Fruit fly (Drosophila melanogaster) whole organism, embryonic: ENCODE results near the gene Grd.
A peak's percentile ranks its signal among the peaks of the same experiment; 100 is the strongest.

Source experiments
- ATbp ChIP-seq: fragments of 200-800 bp; sonication (Bioruptor generic); optimal IDR thresholded peaks from 2 replicates; lab custom pipeline; 2017; ENCODE audit warnings: missing biosample characterization, mild to moderate bottlenecking, missing genetic modification characterization, missing genetic modification reagents
- CG10209 ChIP-seq: fragments of 200-800 bp; sonication (Bioruptor generic); optimal IDR thresholded peaks from 3 replicates; lab custom pipeline; 2017; ENCODE audit warnings: missing biosample characterization, mild to moderate bottlenecking, missing genetic modification characterization, missing genetic modification reagents
- CG10267 ChIP-seq: fragments of 200-800 bp; sonication (Bioruptor generic); optimal IDR thresholded peaks from 2 replicates; lab custom pipeline; 2018; ENCODE audit warnings: missing biosample characterization, mild to moderate bottlenecking, missing genetic modification characterization, moderate library complexity
- CG10462 ChIP-seq: fragments of 200-800 bp; sonication (Bioruptor generic); optimal IDR thresholded peaks from 2 replicates; lab custom pipeline; 2016; ENCODE audit warnings: missing biosample characterization, missing genetic modification characterization
- CG12155 ChIP-seq: fragments of 200-800 bp; sonication (Bioruptor generic); optimal IDR thresholded peaks from 3 replicates; lab custom pipeline; 2016; ENCODE audit warnings: missing biosample characterization, missing genetic modification characterization
- CG15269 ChIP-seq: fragments of 200-800 bp; sonication (Bioruptor generic); optimal IDR thresholded peaks from 2 replicates; lab custom pipeline; 2018; ENCODE audit warnings: missing biosample characterization, mild to moderate bottlenecking, missing genetic modification characterization, moderate library complexity
- CG16779 ChIP-seq: fragments of 200-800 bp; sonication (Bioruptor generic); IDR thresholded peaks from 2 replicates; pipeline ENCODE4 v1.3.6; 2022; ENCODE audit warnings: missing biosample characterization, missing genetic modification characterization
- CG16815 ChIP-seq: fragments of 200-800 bp; sonication (Bioruptor generic); optimal IDR thresholded peaks from 3 replicates; lab custom pipeline; 2017; ENCODE audit warnings: missing biosample characterization, mild to moderate bottlenecking, missing genetic modification characterization
- CG17328 ChIP-seq: fragments of 200-800 bp; sonication (Bioruptor generic); IDR thresholded peaks from 2 replicates; pipeline ENCODE4 v1.3.6; 2022; ENCODE audit warnings: missing biosample characterization, missing genetic modification characterization
- CG1832 ChIP-seq: fragments of 200-800 bp; sonication (Bioruptor generic); optimal IDR thresholded peaks from 2 replicates; lab custom pipeline; 2017; ENCODE audit warnings: missing biosample characterization, mild to moderate bottlenecking, missing genetic modification characterization, inconsistent platforms
- CG18599 ChIP-seq: fragments of 200-800 bp; sonication (Bioruptor generic); optimal IDR thresholded peaks from 3 replicates; lab custom pipeline; 2017; ENCODE audit warnings: missing biosample characterization, missing genetic modification characterization, mild to moderate bottlenecking, moderate library complexity, missing genetic modification reagents
- CG30020 ChIP-seq: fragments of 200-800 bp; optimal IDR thresholded peaks from 2 replicates; lab custom pipeline; 2019; ENCODE audit warnings: missing biosample characterization, mild to moderate bottlenecking, missing genetic modification characterization, moderate library complexity
- CG33557 ChIP-seq: fragments of 200-800 bp; sonication (Bioruptor generic); optimal IDR thresholded peaks from 2 replicates; lab custom pipeline; 2019; ENCODE audit warnings: missing biosample characterization, mild to moderate bottlenecking, missing genetic modification characterization, moderate library complexity
- CG34376 ChIP-seq: fragments of 200-800 bp; sonication (Bioruptor generic); optimal IDR thresholded peaks from 2 replicates; lab custom pipeline; 2018; ENCODE audit warnings: missing biosample characterization, mild to moderate bottlenecking, missing genetic modification characterization
- CG7271 ChIP-seq: fragments of 200-800 bp; sonication (Bioruptor generic); optimal IDR thresholded peaks from 2 replicates; lab custom pipeline; 2018; ENCODE audit warnings: missing biosample characterization, mild to moderate bottlenecking, missing genetic modification characterization, moderate library complexity
- CG9817 ChIP-seq: fragments of 200-800 bp; sonication (Bioruptor generic); optimal IDR thresholded peaks from 2 replicates; lab custom pipeline; 2018; ENCODE audit warnings: missing biosample characterization, mild to moderate bottlenecking, missing genetic modification characterization, moderate library complexity
- CG9876 ChIP-seq: fragments of 200-800 bp; sonication (Bioruptor generic); optimal IDR thresholded peaks from 2 replicates; lab custom pipeline; 2016; ENCODE audit warnings: missing biosample characterization, missing genetic modification characterization
- CTCF ChIP-seq: fragments of 200-800 bp; sonication (Bioruptor generic); optimal IDR thresholded peaks from 2 replicates; lab custom pipeline; 2017; ENCODE audit warnings: missing biosample characterization, mild to moderate bottlenecking, missing genetic modification characterization, moderate library complexity
- Doc2 ChIP-seq: fragments of 200-800 bp; sonication (Bioruptor generic); IDR thresholded peaks from 2 replicates; pipeline ENCODE4 v1.3.6; 2022; ENCODE audit warnings: missing biosample characterization, missing genetic modification characterization
- Ets65A ChIP-seq: fragments of 200-800 bp; sonication (Bioruptor generic); peaks from one replicate; lab custom pipeline; 2016; ENCODE audit warnings: missing biosample characterization, missing genetic modification characterization
- GATAe ChIP-seq: fragments of 200-800 bp; sonication (Bioruptor generic); conservative IDR thresholded peaks from 2 replicates; pipeline ENCODE4 v1.3.6; 2022; ENCODE audit warnings: missing biosample characterization, missing genetic modification characterization
- H2.0 ChIP-seq: fragments of 200-800 bp; sonication (Bioruptor generic); IDR thresholded peaks from 2 replicates; pipeline ENCODE4 v1.3.6; 2022; ENCODE audit warnings: missing biosample characterization, missing genetic modification characterization
- Kr ChIP-seq: fragments of 200-800 bp; sonication (Bioruptor generic); optimal IDR thresholded peaks from 2 replicates; lab custom pipeline; 2017; ENCODE audit warnings: missing biosample characterization, mild to moderate bottlenecking, missing genetic modification characterization
- Lhr ChIP-seq: fragments of 200-800 bp; sonication (Bioruptor generic); optimal IDR thresholded peaks from 3 replicates; lab custom pipeline; 2017; ENCODE audit warnings: mild to moderate bottlenecking, missing biosample characterization, missing genetic modification reagents, missing genetic modification characterization
- MBD-R2 ChIP-seq: fragments of 200-800 bp; sonication (Bioruptor generic); IDR thresholded peaks from 2 replicates; pipeline ENCODE4 v1.3.6; 2022; ENCODE audit warnings: missing biosample characterization, missing genetic modification characterization
- Mes4 ChIP-seq: fragments of 200-800 bp; sonication (Bioruptor generic); optimal IDR thresholded peaks from 2 replicates; lab custom pipeline; 2016; ENCODE audit warnings: missing biosample characterization, missing genetic modification characterization
- Rfx ChIP-seq: fragments of 200-800 bp; sonication (Bioruptor generic); IDR thresholded peaks from 2 replicates; pipeline ENCODE4 v1.3.6; 2022; ENCODE audit warnings: missing biosample characterization, missing genetic modification characterization
- Scr ChIP-seq: fragments of 200-800 bp; sonication (Bioruptor generic); IDR thresholded peaks from 2 replicates; pipeline ENCODE4 v1.3.6; 2022; ENCODE audit warnings: missing biosample characterization, missing genetic modification characterization; ENCODE audit not compliant: partially characterized antibody
- Sox102F ChIP-seq: fragments of 200-800 bp; sonication (Bioruptor generic); optimal IDR thresholded peaks from 2 replicates; lab custom pipeline; 2018; ENCODE audit warnings: missing biosample characterization, mild to moderate bottlenecking, missing genetic modification characterization, moderate library complexity
- Sry-δ ChIP-seq: fragments of 200-800 bp; sonication (Bioruptor generic); optimal IDR thresholded peaks from 2 replicates; lab custom pipeline; 2016; ENCODE audit warnings: missing biosample characterization, missing genetic modification characterization
- Tbp ChIP-seq: fragments of >200 bp; optimal IDR thresholded peaks from 2 replicates; lab custom pipeline; 2018; ENCODE audit warnings: missing biosample characterization, missing genetic modification characterization
- ap ChIP-seq: fragments of 200-800 bp; sonication (Bioruptor generic); IDR thresholded peaks from 2 replicates; pipeline ENCODE4 v1.3.6; 2022; ENCODE audit warnings: missing biosample characterization, missing genetic modification characterization
- bowl ChIP-seq: fragments of 200-800 bp; sonication (Bioruptor generic); IDR thresholded peaks from 2 replicates; pipeline ENCODE4 v1.3.6; 2022; ENCODE audit warnings: missing biosample characterization, missing genetic modification characterization
- cg ChIP-seq: fragments of 200-800 bp; sonication (Bioruptor generic); optimal IDR thresholded peaks from 3 replicates; lab custom pipeline; 2019; ENCODE audit warnings: missing biosample characterization, mild to moderate bottlenecking, missing genetic modification characterization, moderate library complexity
- chif ChIP-seq, 2 experiments: fragments of 200-800 bp; sonication (Bioruptor generic); optimal IDR thresholded peaks; 3 replicates each; lab custom pipeline; 2016; ENCODE audit warnings: missing biosample characterization in 2 of 2, missing genetic modification characterization in 2 of 2
- corto ChIP-seq: fragments of 200-800 bp; sonication (Bioruptor generic); optimal IDR thresholded peaks from 2 replicates; lab custom pipeline; 2016; ENCODE audit warnings: missing biosample characterization, mild to moderate bottlenecking, missing genetic modification characterization, moderate library complexity
- croc ChIP-seq: fragments of 200-800 bp; sonication (Bioruptor generic); conservative IDR thresholded peaks from 3 replicates; pipeline ENCODE4 v1.3.6; 2022; ENCODE audit warnings: missing biosample characterization, missing genetic modification characterization
- exex ChIP-seq: fragments of 200-800 bp; sonication (Bioruptor generic); optimal IDR thresholded peaks from 4 replicates; lab custom pipeline; 2018; ENCODE audit warnings: missing biosample characterization, mild to moderate bottlenecking, missing genetic modification characterization, moderate library complexity
- grau ChIP-seq: fragments of 200-800 bp; optimal IDR thresholded peaks from 3 replicates; lab custom pipeline; 2019; ENCODE audit warnings: missing biosample characterization, mild to moderate bottlenecking, missing genetic modification characterization, moderate library complexity
- h ChIP-seq: fragments of >200 bp; optimal IDR thresholded peaks from 2 replicates; lab custom pipeline; 2017
- ind ChIP-seq: fragments of 200-800 bp; sonication (Bioruptor generic); optimal IDR thresholded peaks from 3 replicates; lab custom pipeline; 2016; ENCODE audit warnings: missing biosample characterization, missing genetic modification characterization
- mam ChIP-seq: fragments of 200-800 bp; sonication (Bioruptor generic); optimal IDR thresholded peaks from 3 replicates; lab custom pipeline; 2016; ENCODE audit warnings: missing biosample characterization, missing genetic modification characterization
- onecut ChIP-seq: fragments of 200-800 bp; sonication (Bioruptor generic); IDR thresholded peaks from 2 replicates; pipeline ENCODE4 v1.3.6; 2022; ENCODE audit warnings: missing biosample characterization, missing genetic modification characterization
- otp ChIP-seq: fragments of 200-800 bp; sonication (Bioruptor generic); IDR thresholded peaks from 3 replicates; pipeline ENCODE4, ENCODE4 v1.3.6; 2022; ENCODE audit warnings: missing biosample characterization, missing genetic modification characterization
- peb ChIP-seq: fragments of 200-800 bp; sonication (Bioruptor generic); IDR thresholded peaks from 2 replicates; pipeline ENCODE4 v1.3.6; 2022; ENCODE audit warnings: missing biosample characterization, missing genetic modification characterization
- sim ChIP-seq: fragments of 200-800 bp; sonication (Bioruptor generic); IDR thresholded peaks from 2 replicates; pipeline ENCODE4 v1.3.6; 2022; ENCODE audit warnings: missing biosample characterization, missing genetic modification characterization
- sr ChIP-seq: fragments of 200-800 bp; sonication (Bioruptor generic); IDR thresholded peaks from 3 replicates; pipeline ENCODE4 v1.3.6; 2022; ENCODE audit warnings: missing biosample characterization, missing genetic modification characterization
- stwl ChIP-seq: fragments of 200-800 bp; sonication (Bioruptor generic); optimal IDR thresholded peaks from 3 replicates; lab custom pipeline; 2018; ENCODE audit warnings: missing biosample characterization, mild to moderate bottlenecking, missing genetic modification characterization, moderate library complexity
- tll ChIP-seq, 2 experiments: fragments of 200-800 bp in 1 of 2; fragments of >200 bp in 1 of 2; sonication (Bioruptor generic) in 1 of 2; optimal IDR thresholded peaks; 2 replicates each; lab custom pipeline; 2017 to 2019; ENCODE audit warnings: missing biosample characterization in 2 of 2, missing genetic modification characterization in 2 of 2, mild to moderate bottlenecking in 1 of 2, moderate library complexity in 1 of 2
- toy ChIP-seq: fragments of 200-800 bp; sonication (Bioruptor generic); IDR thresholded peaks from 2 replicates; pipeline ENCODE4 v1.3.6; 2022; ENCODE audit warnings: missing biosample characterization, missing genetic modification characterization

The Grd gene

DNA sequence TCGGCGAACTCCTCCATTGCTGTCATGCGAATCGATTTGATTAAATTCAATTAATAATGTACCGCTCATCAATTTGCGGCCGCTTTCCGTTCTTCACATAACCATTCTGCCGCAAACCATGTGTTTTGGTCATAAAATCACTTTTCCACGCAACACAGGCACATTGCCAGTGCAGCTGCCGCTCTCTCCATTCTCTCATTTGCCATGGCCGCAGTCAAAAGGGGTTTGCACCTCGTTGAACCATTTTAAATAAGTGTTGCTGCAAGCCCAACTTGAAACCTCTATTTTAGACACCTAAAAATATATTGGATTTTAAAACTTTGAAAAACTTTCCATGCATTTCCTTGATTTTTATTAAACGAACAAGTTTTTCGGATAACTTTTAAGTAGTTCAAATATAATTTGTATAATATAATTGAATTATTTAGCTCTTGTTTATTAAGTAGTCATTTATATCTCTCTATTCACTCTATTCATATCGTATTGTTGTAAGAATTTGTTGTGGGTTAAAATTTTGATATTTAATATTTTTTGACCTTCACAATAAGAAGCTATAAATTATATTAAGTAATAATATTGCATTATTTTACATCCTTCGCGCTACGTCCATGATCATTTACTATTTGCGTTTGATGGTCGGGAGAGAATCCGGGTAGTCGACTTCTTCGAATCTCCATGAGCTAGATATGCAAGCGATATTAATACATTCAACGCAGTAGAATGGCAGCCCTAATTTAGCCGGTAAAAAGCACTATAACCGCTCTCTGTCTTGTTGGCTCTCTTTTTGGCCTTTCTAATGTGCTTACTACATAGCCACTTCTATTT is 33.7 kb downstream of the Grd start, which contains the start of gene CG5535 (continued):
- TF ChIP-seq CG34376 (GFP tag; lab: Kevin White, UChicago) (peak; percentile 49), h (lab: Kevin White, UChicago) (no peak), bowl (GFP tag; lab: Robert Waterston, UW) (no peak), stwl (tag; lab: Kevin White, UChicago) (peak; percentile 20), CG16779 (GFP tag; lab: Robert Waterston, UW) (peak; percentile 84), sr (GFP tag; lab: Robert Waterston, UW) (no peak), toy (GFP tag; lab: Robert Waterston, UW) (no peak; the same call in 1 of the 2 replicates), GATAe (GFP tag; lab: Robert Waterston, UW) (no peak; the same call in 1 of the 2 replicates), peb (GFP tag; lab: Robert Waterston, UW) (0 out of 2 replicates have a peak, but pooled peaks have one; percentile 39), CG10462 (peak; percentile 64), CG1832 (GFP tag; lab: Kevin White, UChicago) (no peak), CTCF (peak; percentile 7), Scr (no peak), CG10209 (peak; percentile 88), CG10267 (tag; lab: Kevin White, UChicago) (peak; percentile 77), CG12155 (GFP tag; lab: Kevin White, UChicago) (peak; percentile 61), croc (GFP tag; lab: Robert Waterston, UW) (peak; percentile 67; the same call in 1 of the 3 replicates), sim (no peak), ind (peak; percentile 60), Sox102F (peak; percentile 80), Rfx (GFP tag; lab: Robert Waterston, UW) (peak; percentile 88), grau (peak; percentile 88), CG9876 (GFP tag; lab: Kevin White, UChicago) (peak; percentile 28), CG16815 (GFP tag; lab: Kevin White, UChicago) (peak; percentile 86), CG15269 (tag; lab: Kevin White, UChicago) (peak; percentile 84), mam (GFP tag; lab: Kevin White, UChicago) (peak; percentile 57), ATbp (GFP tag; lab: Kevin White, UChicago) (peak; percentile 51), otp (GFP tag; lab: Robert Waterston, UW) (peak; percentile 72), corto (no peak), exex (tag; lab: Kevin White, UChicago) (peak; percentile 24), CG9817 (tag; lab: Kevin White, UChicago) (peak; percentile 49), Kr (GFP tag; lab: Kevin White, UChicago) (no peak), Ets65A (GFP tag; lab: Kevin White, UChicago) (peak; percentile 86), onecut (GFP tag; lab: Robert Waterston, UW) (peak; percentile 67), CG33557 (GFP tag; lab: Kevin White, UChicago) (peak; percentile 79), MBD-R2 (GFP tag; lab: Robert Waterston, UW) (peak; percentile 27; the same call in 1 of the 2 replicates), Lhr (GFP tag; lab: Kevin White, UChicago) (peak; percentile 25), CG7271 (tag; lab: Kevin White, UChicago) (no peak), ap (GFP tag; lab: Robert Waterston, UW) (peak; percentile 39; the same call in 1 of the 2 replicates), Doc2 (no peak), CG30020 (peak; percentile 70), Tbp (no peak), H2.0 (GFP tag; lab: Robert Waterston, UW) (peak; percentile 63), chif (GFP tag; optimal IDR thresholded peaks at IDR 0.05; lab: Kevin White, UChicago) (peak in 1 of 2 experiments; percentile 41), Sry-δ (peak; percentile 2), CG17328 (GFP tag; lab: Robert Waterston, UW) (peak; percentile 69), Mes4 (GFP tag; lab: Kevin White, UChicago) (no peak), cg (GFP tag; lab: Kevin White, UChicago) (peak; percentile 4), tll (GFP tag; optimal IDR thresholded peaks at IDR 0.05; lab: Kevin White, UChicago) (peak in 1 of 2 experiments; percentile 6), CG18599 (GFP tag; lab: Kevin White, UChicago) (peak; percentile 78)
